Worm (Caenorhabditis elegans) whole organism, L3 larva: ENCODE results near the gene K10D6.4.
A peak's percentile ranks its signal among the peaks of the same experiment; 100 is the strongest.

Source experiments
- ama-1 ChIP-seq: fragments of 150-350 bp; optimal IDR thresholded peaks from 2 replicates; lab custom pipeline; 2018
- ceh-82 ChIP-seq: fragments of 150-350 bp; optimal IDR thresholded peaks from 2 replicates; lab custom pipeline; 2014; ENCODE audit warnings: missing biosample characterization, missing genetic modification characterization
- egl-5 ChIP-seq: fragments of 150-350 bp; optimal IDR thresholded peaks from 2 replicates; lab custom pipeline; 2017; ENCODE audit warnings: missing biosample characterization, missing genetic modification reagents, missing genetic modification characterization, inconsistent platforms
- fkh-10 ChIP-seq: sonication (generic microtip); optimal IDR thresholded peaks from 2 replicates; lab custom pipeline; 2017; ENCODE audit warnings: missing biosample characterization, missing genetic modification reagents, missing genetic modification characterization
- lin-15B ChIP-seq: fragments of 150-350 bp; optimal IDR thresholded peaks from 2 replicates; lab custom pipeline; 2014; ENCODE audit warnings: missing biosample characterization, missing genetic modification characterization
- nhr-11 ChIP-seq: fragments of 150-350 bp; optimal IDR thresholded peaks from 2 replicates; lab custom pipeline; 2014; ENCODE audit warnings: missing biosample characterization, missing genetic modification characterization
- nhr-12 ChIP-seq: fragments of 150-350 bp; optimal IDR thresholded peaks from 2 replicates; lab custom pipeline; 2014; ENCODE audit warnings: missing biosample characterization, missing genetic modification characterization
- nhr-23 ChIP-seq: fragments of 150-350 bp; optimal IDR thresholded peaks from 2 replicates; lab custom pipeline; 2014; ENCODE audit warnings: missing biosample characterization, missing genetic modification reagents, missing genetic modification characterization
- nhr-25 ChIP-seq: sonication (generic microtip); optimal IDR thresholded peaks from 2 replicates; lab custom pipeline; 2017; ENCODE audit warnings: missing biosample characterization, missing genetic modification characterization
- nhr-77 ChIP-seq: fragments of 150-350 bp; optimal IDR thresholded peaks from 2 replicates; lab custom pipeline; 2014; ENCODE audit warnings: missing biosample characterization, missing genetic modification characterization
- pqm-1 ChIP-seq: fragments of 150-350 bp; optimal IDR thresholded peaks from 2 replicates; lab custom pipeline; 2017; ENCODE audit warnings: missing biosample characterization, missing genetic modification characterization, inconsistent platforms
- tbx-2 ChIP-seq: sonication (generic microtip); optimal IDR thresholded peaks from 2 replicates; lab custom pipeline; 2016; ENCODE audit warnings: mild to moderate bottlenecking, missing genetic modification characterization, missing compliant biosample characterization
- unc-39 ChIP-seq: sonication (generic microtip); optimal IDR thresholded peaks from 4 replicates; lab custom pipeline; 2017; ENCODE audit warnings: missing biosample characterization, missing genetic modification characterization

- TF ChIP-seq nhr-12 (tag; lab: Kevin White, UChicago) (no peak), ama-1 (lab: Kevin White, UChicago) (peak; percentile 63), ceh-82 (tag; lab: Kevin White, UChicago) (peak; percentile 73), fkh-10 (GFP tag; lab: Kevin White, UChicago) (peak; percentile 29), egl-5 (tag; lab: Kevin White, UChicago) (peak; percentile 77), nhr-77 (tag; lab: Kevin White, UChicago) (no peak), nhr-11 (no peak), pqm-1 (tag; lab: Kevin White, UChicago) (peak; percentile 51), lin-15B (tag; lab: Kevin White, UChicago) (peak; percentile 81), nhr-25 (tag; lab: Kevin White, UChicago) (peak; percentile 86), tbx-2 (peak; percentile 45), nhr-23 (tag; lab: Kevin White, UChicago) (peak; percentile 89), unc-39 (no peak)
These were observed 27.0 kb downstream of the K10D6.4 start, which contains the start of gene pqn-70 for ce11 chrV:11228653-11229173.
